Fruit fly (Drosophila melanogaster): ENCODE results near the gene Had1.
A peak's percentile ranks its signal among the peaks of the same experiment; 100 is the strongest.

Had1 gene

dm6 chrX:16325472-16325871 lies 17.0 kb upstream of the Had1 start, which contains the start of gene CalpC (continued):
- TF ChIP-seq sens (GFP tag): no peak
- TF ChIP-seq MBD-R2 (GFP tag; IDR thresholded peaks at IDR 0.05): peak; percentile 17; the same call in 1 of the 2 replicates
- TF ChIP-seq Dll (GFP tag; IDR thresholded peaks at IDR 0.05; ENCODE audit: partially characterized antibody): peak; percentile 34; the same call in 1 of the 4 replicates
- peak; percentile 9 for TF ChIP-seq CG30020 (tag; optimal IDR thresholded peaks at IDR 0.05)
- TF ChIP-seq CG42726 (GFP tag; IDR thresholded peaks at IDR 0.05; ENCODE audit: partially characterized antibody): 0 out of 2 replicates have a peak, but pooled peaks have one; percentile 11
- TF ChIP-seq sna (GFP tag; IDR thresholded peaks at IDR 0.05; ENCODE audit: partially characterized antibody): peak; percentile 43; the same call in 1 of the 2 replicates
- TF ChIP-seq phol (tag; optimal IDR thresholded peaks at IDR 0.05): peak; percentile 29
- TF ChIP-seq amos (GFP tag; IDR thresholded peaks at IDR 0.05; ENCODE audit: partially characterized antibody): peak; percentile 39; the same call in 1 of the 2 replicates
- TF ChIP-seq jumu (GFP tag; optimal IDR thresholded peaks at IDR 0.05): no peak
- TF ChIP-seq pzg (GFP tag; optimal IDR thresholded peaks at IDR 0.05): peak; percentile 22
- no peak for TF ChIP-seq CG13123 (GFP tag; optimal IDR thresholded peaks at IDR 0.05)
- TF ChIP-seq emc (GFP tag; optimal IDR thresholded peaks at IDR 0.05): no peak
- peak; percentile 39 for TF ChIP-seq abd-A (tag; optimal IDR thresholded peaks at IDR 0.05)
- TF ChIP-seq CG2116 (GFP tag; optimal IDR thresholded peaks at IDR 0.05): peak; percentile 3
- peak; percentile 34 for TF ChIP-seq Dp (GFP tag; optimal IDR thresholded peaks at IDR 0.05)
- no peak for TF ChIP-seq Dek (tag; optimal IDR thresholded peaks at IDR 0.05)
- TF ChIP-seq Rfx (GFP tag; IDR thresholded peaks at IDR 0.05): no peak

dm6 chrX:16323536-16323935 lies 15.1 kb upstream of the Had1 start:
- TF ChIP-seq onecut (GFP tag; IDR thresholded peaks at IDR 0.05) (no peak), Lhr (GFP tag; optimal IDR thresholded peaks at IDR 0.05) (no peak), fd102C (GFP tag; optimal IDR thresholded peaks at IDR 0.05) (no peak), CG6854 (GFP tag; optimal IDR thresholded peaks at IDR 0.05) (no peak)

DNA sequence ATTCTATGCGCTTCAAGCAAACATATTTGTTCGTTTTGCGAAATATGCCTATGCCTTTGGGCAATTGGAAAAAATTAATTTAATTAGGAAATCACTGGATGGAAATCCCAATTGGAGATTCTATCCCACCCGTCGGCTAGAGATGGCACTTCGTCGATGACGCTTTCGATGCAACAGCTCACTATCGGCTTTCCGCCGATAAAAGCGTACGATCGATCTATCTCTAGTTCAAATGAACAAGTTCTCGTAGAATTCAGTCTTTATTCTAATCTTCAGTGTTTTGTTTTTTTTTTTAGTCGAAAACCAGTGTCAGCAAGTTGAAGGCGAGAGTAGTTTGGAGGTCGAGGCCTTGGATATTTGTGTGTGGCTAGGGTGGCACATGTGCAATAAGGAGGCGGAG lies 14.6 kb upstream of the Had1 start, which contains the start of the genes CG9917 and CG32579:
Gene CG9917 (minus strand): TSS at position 169 of the 400 bp plus-strand sequence.
Gene CG32579 (plus strand): TSS at position 224 of the 400 bp plus-strand sequence.
- TF ChIP-seq ttk (GFP tag; IDR thresholded peaks at IDR 0.05): no peak
- TF ChIP-seq CG9727 (GFP tag; optimal IDR thresholded peaks at IDR 0.05): no peak
- TF ChIP-seq onecut (GFP tag; IDR thresholded peaks at IDR 0.05): no peak
- TF ChIP-seq CG14860 (GFP tag; IDR thresholded peaks at IDR 0.05; ENCODE audit: partially characterized antibody): peak; percentile 68; the same call in 2 of the 3 replicates
- TF ChIP-seq usp (GFP tag; optimal IDR thresholded peaks at IDR 0.05): no peak
- peak; percentile 56 for TF ChIP-seq ftz-f1 (GFP tag; optimal IDR thresholded peaks at IDR 0.05)
- TF ChIP-seq CG12219 (GFP tag; optimal IDR thresholded peaks at IDR 0.05): no peak
- no peak for TF ChIP-seq H2.0 (GFP tag; IDR thresholded peaks at IDR 0.05)
- no peak for TF ChIP-seq croc (GFP tag; conservative IDR thresholded peaks at IDR 0.05)
- no peak for TF ChIP-seq CG6813 (GFP tag; optimal IDR thresholded peaks at IDR 0.05)
- no peak for TF ChIP-seq gfzf (GFP tag; optimal IDR thresholded peaks at IDR 0.05)
- TF ChIP-seq TFAM (GFP tag; optimal IDR thresholded peaks at IDR 0.05): no peak
- peak; percentile 79 for TF ChIP-seq CG7963 (GFP tag; IDR thresholded peaks at IDR 0.05; ENCODE audit: partially characterized antibody)
- TF ChIP-seq Usf (GFP tag; optimal IDR thresholded peaks at IDR 0.05): no peak
- TF ChIP-seq Dref (GFP tag; IDR thresholded peaks at IDR 0.05): peak; percentile 92
- TF ChIP-seq CG33213 (GFP tag; optimal IDR thresholded peaks at IDR 0.05): peak; percentile 18
- TF ChIP-seq Sin3A (optimal IDR thresholded peaks at IDR 0.05): peak; percentile 32
- TF ChIP-seq hb (GFP tag; IDR thresholded peaks at IDR 0.05; ENCODE audit: partially characterized antibody): peak; percentile 81
- TF ChIP-seq B-H2 (GFP tag; optimal IDR thresholded peaks at IDR 0.05): peak; percentile 7
- TF ChIP-seq psq (GFP tag; optimal IDR thresholded peaks at IDR 0.05): no peak
- no peak for TF ChIP-seq Drgx (GFP tag; IDR thresholded peaks at IDR 0.05)
- TF ChIP-seq CG8765 (GFP tag; IDR thresholded peaks at IDR 0.05): no peak
- peak; percentile 62 for TF ChIP-seq Dp (GFP tag; optimal IDR thresholded peaks at IDR 0.05)
- TF ChIP-seq bcd (GFP tag; optimal IDR thresholded peaks at IDR 0.05): no peak
- peak; percentile 34 for TF ChIP-seq nom (GFP tag; optimal IDR thresholded peaks at IDR 0.05)
- peak; percentile 76 for TF ChIP-seq knrl (GFP tag; IDR thresholded peaks at IDR 0.05; ENCODE audit: partially characterized antibody)
- TF ChIP-seq mld (GFP tag; IDR thresholded peaks at IDR 0.05; ENCODE audit: partially characterized antibody): peak; percentile 71; the same call in 2 of the 3 replicates
- TF ChIP-seq CG13287 (GFP tag; IDR thresholded peaks at IDR 0.05; ENCODE audit: partially characterized antibody): peak; percentile 85
- no peak for TF ChIP-seq CG3281 (GFP tag; optimal IDR thresholded peaks at IDR 0.05)

Data from whole organism, embryonic.